Fruit fly (Drosophila melanogaster) whole organism, prepupa: ENCODE measurements around the gene Dhc62B.

Experiments used
- CG11294 ChIP-seq: fragments of 200-800 bp; sonication (Bioruptor generic); IDR thresholded peaks from 2 replicates; pipeline ENCODE4 v1.3.6; 2022; ENCODE audit warnings: missing biosample characterization, missing genetic modification characterization
- CG32006 ChIP-seq: fragments of 200-800 bp; sonication (Bioruptor generic); optimal IDR thresholded peaks from 3 replicates; lab custom pipeline; 2017; ENCODE audit warnings: missing biosample characterization, mild to moderate bottlenecking, missing genetic modification characterization
- CG6163 ChIP-seq: fragments of 200-800 bp; sonication (Bioruptor generic); IDR thresholded peaks from 3 replicates; pipeline ENCODE4 v1.3.6; 2022; ENCODE audit warnings: missing biosample characterization, missing genetic modification characterization
- CG9139 ChIP-seq: fragments of 200-800 bp; sonication (Bioruptor generic); optimal IDR thresholded peaks from 3 replicates; lab custom pipeline; 2017; ENCODE audit warnings: missing biosample characterization, mild to moderate bottlenecking, missing genetic modification characterization
- Eip93F ChIP-seq: fragments of 200-800 bp; sonication (Bioruptor generic); optimal IDR thresholded peaks from 2 replicates; lab custom pipeline; 2016; ENCODE audit warnings: missing biosample characterization, mild to moderate bottlenecking, missing genetic modification characterization
- Hr39 ChIP-seq: fragments of 200-800 bp; sonication (Bioruptor generic); optimal IDR thresholded peaks from 2 replicates; lab custom pipeline; 2016; ENCODE audit warnings: missing biosample characterization, missing genetic modification characterization
- Hr4 ChIP-seq: fragments of 200-800 bp; sonication (Bioruptor generic); optimal IDR thresholded peaks from 3 replicates; lab custom pipeline; 2016; ENCODE audit warnings: missing biosample characterization, missing genetic modification characterization
- OdsH ChIP-seq: fragments of 200-800 bp; sonication (Bioruptor generic); optimal IDR thresholded peaks from 3 replicates; lab custom pipeline; 2016; ENCODE audit warnings: missing biosample characterization, missing genetic modification characterization
- cyc ChIP-seq: fragments of 200-800 bp; sonication (Bioruptor generic); optimal IDR thresholded peaks from 3 replicates; lab custom pipeline; 2016; ENCODE audit warnings: missing biosample characterization, missing genetic modification characterization
- fd85E ChIP-seq: fragments of 200-800 bp; sonication (Bioruptor generic); optimal IDR thresholded peaks from 3 replicates; lab custom pipeline; 2016; ENCODE audit warnings: missing biosample characterization, missing genetic modification characterization

DNA sequence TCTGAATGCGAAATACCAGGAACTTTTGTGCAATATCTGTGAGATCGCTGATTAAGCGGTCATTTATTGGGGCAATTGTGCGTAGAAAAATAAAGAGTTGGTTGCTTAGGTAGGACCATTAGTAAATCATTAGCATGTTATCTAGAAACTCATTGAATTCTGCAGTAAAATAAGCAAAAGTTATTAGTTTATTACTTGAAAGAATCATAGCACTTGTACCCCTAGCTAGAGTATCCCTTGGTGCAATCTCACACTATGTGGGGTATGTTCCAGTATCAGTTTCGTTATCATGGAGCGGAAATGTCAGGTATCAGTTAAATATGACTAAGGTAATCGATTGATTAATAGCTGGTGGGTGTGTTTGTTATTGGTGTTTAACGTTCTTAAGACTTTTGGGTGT is 26.1 kb downstream of the Dhc62B start:
- TF ChIP-seq Hr39 (GFP tag; lab: Kevin White, UChicago) (no peak), CG11294 (no peak), CG32006 (no peak), CG6163 (GFP tag; lab: Robert Waterston, UW) (no peak), cyc (GFP tag; lab: Kevin White, UChicago) (no peak), Eip93F (GFP tag; lab: Kevin White, UChicago) (no peak), OdsH (GFP tag; lab: Kevin White, UChicago) (no peak), CG9139 (no peak), Hr4 (GFP tag; lab: Kevin White, UChicago) (no peak), fd85E (GFP tag; lab: Kevin White, UChicago) (no peak)
